Fruit fly (Drosophila melanogaster): ENCODE data around the gene CG9287.

dm6 chr2L:8704648-8705622 lies 25.3 kb upstream of the CG9287 start, which contains the start of gene CatB:
- no peak for TF ChIP-seq HLH54F (GFP tag; optimal IDR thresholded peaks at IDR 0.05)
- no peak for TF ChIP-seq wor (GFP tag; IDR thresholded peaks at IDR 0.05)
- TF ChIP-seq gce (GFP tag; IDR thresholded peaks at IDR 0.05), result no peak
- no peak for TF ChIP-seq jigr1 (GFP tag; IDR thresholded peaks at IDR 0.05)

Data from whole organism, embryonic.